Worm (Caenorhabditis elegans) whole organism, L4 larva: ENCODE data around the gene F58H1.6.

ENCODE experiments used
- F49E8.2 ChIP-seq: sonication (generic microtip); optimal IDR thresholded peaks from 2 replicates; lab custom pipeline; 2016; ENCODE audit warnings: missing compliant biosample characterization, mild to moderate bottlenecking, missing genetic modification characterization, borderline replicate concordance
- Y105C5A.15 ChIP-seq: fragments of 200-800 bp; sonication (Bioruptor generic); IDR thresholded peaks from 2 replicates; pipeline ENCODE4 v1.3.6; 2022; ENCODE audit warnings: missing genetic modification characterization, missing compliant biosample characterization
- Y48G9A.11 ChIP-seq: fragments of 200-800 bp; sonication (Bioruptor generic); IDR thresholded peaks from 2 replicates; pipeline ENCODE4 v1.3.6; 2022; ENCODE audit warnings: missing genetic modification reagents, missing genetic modification characterization, missing compliant biosample characterization
- aha-1 ChIP-seq: fragments of 150-350 bp; peaks from one replicate; lab custom pipeline; 2014; ENCODE audit warnings: missing biosample characterization, missing genetic modification characterization
- ceh-20 ChIP-seq: fragments of 200-800 bp; sonication (Bioruptor generic); IDR thresholded peaks from 2 replicates; pipeline ENCODE4 v1.3.6; 2022; ENCODE audit warnings: missing genetic modification reagents, missing genetic modification characterization, missing compliant biosample characterization
- ceh-32 ChIP-seq: sonication (generic microtip); optimal IDR thresholded peaks from 2 replicates; lab custom pipeline; 2016; ENCODE audit warnings: mild to moderate bottlenecking, missing genetic modification characterization, missing compliant biosample characterization; ENCODE audit not compliant: poor library complexity
- ces-1 ChIP-seq: fragments of 150-350 bp; sonication (generic microtip); optimal IDR thresholded peaks from 4 replicates; lab custom pipeline; 2014; ENCODE audit warnings: missing biosample characterization, missing genetic modification reagents, missing genetic modification characterization
- ctbp-1 ChIP-seq: fragments of 200-800 bp; sonication (Bioruptor generic); IDR thresholded peaks from 2 replicates; pipeline ENCODE4 v1.3.6; 2022; ENCODE audit warnings: missing genetic modification reagents, missing genetic modification characterization, missing compliant biosample characterization
- daf-12 ChIP-seq: fragments of 150-350 bp; optimal IDR thresholded peaks from 2 replicates; lab custom pipeline; 2014; ENCODE audit warnings: missing biosample characterization, missing genetic modification reagents, missing genetic modification characterization
- daf-16 ChIP-seq, 3 experiments: sonication (generic microtip); optimal IDR thresholded peaks; 2 replicates each; lab custom pipeline; 2016 to 2017; ENCODE audit warnings: missing genetic modification characterization in 3 of 3, missing genetic modification reagents in 3 of 3, mild to moderate bottlenecking in 2 of 3, missing compliant biosample characterization in 2 of 3, missing biosample characterization in 1 of 3, moderate library complexity in 1 of 3
- daf-19 ChIP-seq: fragments of 200-800 bp; sonication (Bioruptor generic); conservative IDR thresholded peaks from 2 replicates; pipeline ENCODE4 v1.3.6; 2022; ENCODE audit warnings: missing genetic modification characterization, missing compliant biosample characterization
- daf-8 ChIP-seq: fragments of 200-800 bp; sonication (Bioruptor generic); IDR thresholded peaks from 2 replicates; pipeline ENCODE4 v1.3.6; 2022; ENCODE audit warnings: missing genetic modification characterization, missing compliant biosample characterization
- dmd-6 ChIP-seq: fragments of 200-800 bp; sonication (Bioruptor generic); IDR thresholded peaks from 2 replicates; pipeline ENCODE4 v1.3.6; 2022; ENCODE audit warnings: missing genetic modification reagents, missing genetic modification characterization, missing compliant biosample characterization
- dmd-8 ChIP-seq: fragments of 200-800 bp; sonication (Bioruptor generic); IDR thresholded peaks from 2 replicates; pipeline ENCODE4 v1.3.6; 2022; ENCODE audit warnings: missing genetic modification characterization, missing compliant biosample characterization
- dmd-9 ChIP-seq: fragments of 200-800 bp; sonication (Bioruptor generic); IDR thresholded peaks from 2 replicates; pipeline ENCODE4 v1.3.6; 2022; ENCODE audit warnings: missing genetic modification reagents, missing genetic modification characterization, missing compliant biosample characterization
- dpl-1 ChIP-seq: fragments of 150-350 bp; optimal IDR thresholded peaks from 2 replicates; lab custom pipeline; 2014; ENCODE audit warnings: missing biosample characterization, missing genetic modification reagents, missing genetic modification characterization
- duxl-1 ChIP-seq: sonication (generic microtip); optimal IDR thresholded peaks from 2 replicates; lab custom pipeline; 2016; ENCODE audit warnings: mild to moderate bottlenecking, missing genetic modification characterization, moderate library complexity, missing compliant biosample characterization; ENCODE audit not compliant: poor library complexity
- fkh-10 ChIP-seq: fragments of 150-350 bp; optimal IDR thresholded peaks from 2 replicates; lab custom pipeline; 2014; ENCODE audit warnings: missing biosample characterization, missing genetic modification reagents, missing genetic modification characterization
- gei-8 ChIP-seq: fragments of 200-800 bp; sonication (Bioruptor generic); optimal IDR thresholded peaks from 2 replicates; lab custom pipeline; 2018; ENCODE audit warnings: mild to moderate bottlenecking, missing genetic modification characterization, missing compliant biosample characterization
- hif-1 ChIP-seq, 2 experiments: sonication (generic microtip); optimal IDR thresholded peaks; 2 replicates each; lab custom pipeline; 2016 to 2017; ENCODE audit warnings: missing compliant biosample characterization in 2 of 2, missing genetic modification characterization in 2 of 2, missing genetic modification reagents in 2 of 2, missing genotype in 2 of 2, mild to moderate bottlenecking in 1 of 2
- hlh-30 ChIP-seq: sonication (generic microtip); optimal IDR thresholded peaks from 2 replicates; lab custom pipeline; 2017; ENCODE audit warnings: antibody characterized with exemption, mild to moderate bottlenecking, missing genetic modification characterization, missing compliant biosample characterization; ENCODE audit not compliant: insufficient read depth
- hmg-1.1 ChIP-seq: fragments of 200-800 bp; sonication (Bioruptor generic); IDR thresholded peaks from 2 replicates; pipeline ENCODE4 v1.3.6; 2022; ENCODE audit warnings: missing genetic modification reagents, missing genetic modification characterization, missing compliant biosample characterization
- lin-1 ChIP-seq: fragments of 200-800 bp; sonication (Bioruptor generic); IDR thresholded peaks from 2 replicates; pipeline ENCODE4 v1.3.6; 2022; ENCODE audit warnings: missing genetic modification reagents, missing genetic modification characterization, missing compliant biosample characterization
- lin-13 ChIP-seq: fragments of 150-350 bp; optimal IDR thresholded peaks from 2 replicates; lab custom pipeline; 2014; ENCODE audit warnings: missing biosample characterization, missing genetic modification reagents, missing genetic modification characterization
- lin-38 ChIP-seq: fragments of 200-800 bp; sonication (Bioruptor generic); IDR thresholded peaks from 2 replicates; pipeline ENCODE4 v1.3.6; 2022; ENCODE audit warnings: missing genetic modification reagents, missing genetic modification characterization, missing compliant biosample characterization
- lsy-2 ChIP-seq, 2 experiments: fragments of 150-350 bp in 1 of 2; sonication (generic microtip) in 1 of 2; optimal IDR thresholded peaks; 2 replicates each; lab custom pipeline; 2014 to 2017; ENCODE audit warnings: missing biosample characterization in 2 of 2, missing genetic modification characterization in 2 of 2
- madf-9 ChIP-seq: fragments of 200-800 bp; sonication (Bioruptor generic); conservative IDR thresholded peaks from 2 replicates; pipeline ENCODE4 v1.3.6; 2022; ENCODE audit warnings: missing genetic modification reagents, missing genetic modification characterization, missing compliant biosample characterization
- mdl-1 ChIP-seq, 2 experiments: fragments of 150-350 bp in 1 of 2; sonication (generic microtip) in 1 of 2; optimal IDR thresholded peaks; 2 replicates each; lab custom pipeline; 2014 to 2017; ENCODE audit warnings: missing biosample characterization in 2 of 2, missing genetic modification characterization in 2 of 2
- mep-1 ChIP-seq: fragments of 150-350 bp; sonication (generic microtip); optimal IDR thresholded peaks from 3 replicates; lab custom pipeline; 2014; ENCODE audit warnings: missing biosample characterization, missing genetic modification characterization
- mxl-2 ChIP-seq: fragments of 200-800 bp; sonication (Bioruptor generic); conservative IDR thresholded peaks from 2 replicates; pipeline ENCODE4 v1.3.6; 2022; ENCODE audit warnings: missing genetic modification reagents, missing genetic modification characterization, missing compliant biosample characterization
- mxl-3 ChIP-seq: fragments of 200-800 bp; sonication (Bioruptor generic); optimal IDR thresholded peaks from 2 replicates; lab custom pipeline; 2018; ENCODE audit warnings: mild to moderate bottlenecking, missing genetic modification characterization, missing compliant biosample characterization
- nhr-10 ChIP-seq: fragments of 150-350 bp; optimal IDR thresholded peaks from 2 replicates; lab custom pipeline; 2014; ENCODE audit warnings: missing biosample characterization, missing genetic modification characterization
- nhr-28 ChIP-seq: fragments of 150-350 bp; optimal IDR thresholded peaks from 2 replicates; lab custom pipeline; 2014; ENCODE audit warnings: missing biosample characterization, missing genetic modification characterization
- nhr-41 ChIP-seq: fragments of 200-800 bp; sonication (Bioruptor generic); IDR thresholded peaks from 2 replicates; pipeline ENCODE4 v1.3.6; 2022; ENCODE audit warnings: missing genetic modification reagents, missing genetic modification characterization, missing compliant biosample characterization
- nhr-42 ChIP-seq: fragments of 200-800 bp; sonication (Bioruptor generic); IDR thresholded peaks from 2 replicates; pipeline ENCODE4 v1.3.6; 2022; ENCODE audit warnings: missing genetic modification characterization, missing compliant biosample characterization
- nhr-6 ChIP-seq: fragments of 150-350 bp; optimal IDR thresholded peaks from 2 replicates; lab custom pipeline; 2014; ENCODE audit warnings: missing biosample characterization, missing genetic modification characterization
- nhr-76 ChIP-seq: fragments of 150-350 bp; optimal IDR thresholded peaks from 2 replicates; lab custom pipeline; 2014; ENCODE audit warnings: missing biosample characterization, missing genetic modification characterization
- pqm-1 ChIP-seq: sonication (generic microtip); optimal IDR thresholded peaks from 2 replicates; lab custom pipeline; 2017; ENCODE audit warnings: missing biosample characterization, missing genetic modification characterization
- rbr-2 ChIP-seq: sonication (generic microtip); optimal IDR thresholded peaks from 2 replicates; lab custom pipeline; 2016; ENCODE audit warnings: missing genotype, missing genetic modification characterization, missing compliant biosample characterization
- set-16 ChIP-seq: fragments of 200-800 bp; sonication (Bioruptor generic); IDR thresholded peaks from 2 replicates; pipeline ENCODE4 v1.3.6; 2022; ENCODE audit warnings: missing genetic modification reagents, missing genetic modification characterization, missing compliant biosample characterization
- skn-1 ChIP-seq: fragments of 150-350 bp; optimal IDR thresholded peaks from 2 replicates; lab custom pipeline; 2014; ENCODE audit warnings: missing biosample characterization, missing genetic modification characterization
- snpc-4 ChIP-seq: fragments of 150-350 bp; optimal IDR thresholded peaks from 2 replicates; lab custom pipeline; 2014; ENCODE audit warnings: missing biosample characterization, missing genetic modification characterization
- vab-7 ChIP-seq: fragments of 200-800 bp; sonication (Bioruptor generic); IDR thresholded peaks from 2 replicates; pipeline ENCODE4 v1.3.6; 2022; ENCODE audit warnings: missing genetic modification reagents, missing genetic modification characterization, missing compliant biosample characterization
- zag-1 ChIP-seq: fragments of 150-350 bp; optimal IDR thresholded peaks from 2 replicates; lab custom pipeline; 2014; ENCODE audit warnings: missing biosample characterization, missing genetic modification characterization
- zfp-3 ChIP-seq: fragments of 200-800 bp; sonication (Bioruptor generic); conservative IDR thresholded peaks from 2 replicates; pipeline ENCODE4 v1.3.6; 2022; ENCODE audit warnings: missing genetic modification reagents, missing genetic modification characterization, missing compliant biosample characterization

F58H1.6 gene

DNA sequence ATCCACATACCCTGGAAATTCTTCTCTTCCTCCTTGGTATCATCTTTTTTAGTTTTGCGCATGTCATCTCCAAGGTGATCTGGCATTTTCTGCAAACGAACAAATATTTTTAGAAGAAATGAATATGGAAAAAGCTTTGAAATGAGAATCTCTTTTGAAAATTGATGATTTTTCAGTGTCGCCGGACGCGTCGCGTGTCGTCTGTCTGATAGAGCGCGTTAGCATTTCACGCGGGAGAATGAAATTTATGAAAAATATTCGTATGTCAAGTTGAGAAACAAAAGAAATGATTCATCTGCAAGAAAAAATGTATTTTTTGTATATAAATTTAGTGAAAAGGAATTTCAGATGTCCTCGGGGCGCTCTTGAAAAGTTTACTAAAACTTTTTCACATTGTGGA lies 39.9 kb downstream of the F58H1.6 start, which contains the start of gene rpt-1 (continued):
- no peak for TF ChIP-seq zag-1 (tag; lab: Kevin White, UChicago)
- TF ChIP-seq nhr-41 (GFP tag; lab: Robert Waterston, UW), result no peak
- TF ChIP-seq F49E8.2 (tag; lab: Kevin White, UChicago), result no peak
- no peak for TF ChIP-seq mdl-1 (tag; optimal IDR thresholded peaks at IDR 0.05; lab: Kevin White, UChicago)
- no peak for TF ChIP-seq skn-1 (tag; lab: Kevin White, UChicago)
- peak; percentile 39 for TF ChIP-seq rbr-2 (tag; lab: Kevin White, UChicago)
- TF ChIP-seq lin-1 (GFP tag; lab: Robert Waterston, UW), result no peak
- no peak for TF ChIP-seq mxl-3 (GFP tag; lab: Kevin White, UChicago)
- TF ChIP-seq fkh-10 (GFP tag; lab: Kevin White, UChicago), result no peak
- no peak for TF ChIP-seq nhr-42 (GFP tag; lab: Robert Waterston, UW)
- TF ChIP-seq lin-13 (GFP tag; lab: Kevin White, UChicago), result peak; percentile 57
- no peak for TF ChIP-seq ctbp-1 (GFP tag; lab: Robert Waterston, UW)
- TF ChIP-seq vab-7 (GFP tag; lab: Robert Waterston, UW), result no peak
- no peak for TF ChIP-seq set-16 (GFP tag; lab: Robert Waterston, UW)
- TF ChIP-seq Y48G9A.11 (GFP tag; lab: Robert Waterston, UW), result no peak
- no peak for TF ChIP-seq duxl-1 (tag; lab: Kevin White, UChicago)
- TF ChIP-seq ceh-32 (tag; lab: Kevin White, UChicago), result no peak
- TF ChIP-seq daf-16 (GFP tag; optimal IDR thresholded peaks at IDR 0.05; lab: Kevin White, UChicago), result no peak
- peak; percentile 11 for TF ChIP-seq daf-16 (tag; optimal IDR thresholded peaks at IDR 0.05; lab: Kevin White, UChicago)
- TF ChIP-seq dmd-6 (GFP tag; lab: Robert Waterston, UW), result no peak
- TF ChIP-seq nhr-76 (tag; lab: Kevin White, UChicago), result no peak
- peak; percentile 90 for TF ChIP-seq dpl-1 (GFP tag; lab: Kevin White, UChicago)
- no peak for TF ChIP-seq gei-8 (GFP tag; lab: Kevin White, UChicago)
- TF ChIP-seq mep-1 (tag; lab: Kevin White, UChicago), result peak; percentile 40
- no peak for TF ChIP-seq daf-19

ce11 chrV:11985384-11985783 lies 43.0 kb downstream of the F58H1.6 start, which contains the start of gene mans-2:
TSS of gene mans-2 (minus strand) at chrV:11985484.
- TF ChIP-seq dmd-9 (GFP tag; lab: Robert Waterston, UW) (no peak), daf-16 (GFP tag; optimal IDR thresholded peaks at IDR 0.05; lab: Kevin White, UChicago) (no peak), daf-16 (tag; optimal IDR thresholded peaks at IDR 0.05; lab: Kevin White, UChicago) (no peak), hmg-1.1 (no peak)

DNA sequence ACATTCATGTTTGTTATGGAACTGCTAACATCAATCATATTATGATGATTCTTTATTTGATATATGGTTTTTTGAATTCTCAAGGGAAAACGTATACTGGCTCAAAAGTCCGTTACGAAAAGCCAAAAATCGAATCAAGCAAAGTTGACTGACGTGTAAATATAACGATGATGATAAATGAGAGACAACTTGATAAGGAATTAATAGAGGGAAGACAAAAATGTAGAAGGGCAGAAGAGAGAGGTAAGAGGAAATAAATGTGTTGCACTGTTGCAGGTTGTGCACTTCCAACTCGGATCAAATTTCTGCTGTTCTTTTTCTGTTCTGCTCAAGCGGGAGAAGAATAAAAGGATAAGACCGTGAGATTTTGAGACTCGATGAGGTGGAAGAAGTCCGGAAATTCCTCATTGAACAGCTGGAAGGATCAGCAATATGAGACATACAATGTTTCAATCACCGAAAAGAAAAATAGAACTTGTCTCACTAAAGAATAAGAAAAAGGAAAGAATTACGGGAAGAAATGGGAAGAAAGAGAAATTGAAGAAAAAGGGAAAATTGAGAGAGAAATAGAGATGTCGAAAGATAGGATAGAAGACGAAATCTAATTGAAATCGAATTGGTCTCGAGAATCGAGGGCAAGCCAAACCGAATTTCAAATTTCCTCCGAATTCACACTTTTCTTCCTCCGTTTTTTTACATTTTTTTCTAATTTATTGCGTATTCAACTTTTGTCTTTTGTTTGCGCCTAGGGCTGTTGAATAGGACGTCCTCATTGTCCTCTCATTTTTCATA lies 43.8 kb downstream of the F58H1.6 start:
- TF ChIP-seq ceh-32 (tag; lab: Kevin White, UChicago), result no peak
- TF ChIP-seq dmd-8 (GFP tag; lab: Robert Waterston, UW), result no peak
- TF ChIP-seq Y48G9A.11 (GFP tag; lab: Robert Waterston, UW), result no peak
- no peak for TF ChIP-seq zfp-3 (GFP tag; lab: Robert Waterston, UW)
- no peak for TF ChIP-seq madf-9
- TF ChIP-seq daf-8 (GFP tag; lab: Robert Waterston, UW), result no peak
- no peak for TF ChIP-seq nhr-10 (tag; lab: Kevin White, UChicago)
- TF ChIP-seq nhr-28 (tag; lab: Kevin White, UChicago), result peak; percentile 25
- peak; percentile 62 for TF ChIP-seq ces-1 (GFP tag; lab: Kevin White, UChicago)
- TF ChIP-seq nhr-6 (tag; lab: Kevin White, UChicago), result peak; percentile 65
- peak in 1 of 2 experiments; percentile 26 for TF ChIP-seq lsy-2 (tag; optimal IDR thresholded peaks at IDR 0.05; lab: Kevin White, UChicago)
- TF ChIP-seq gei-8 (GFP tag; lab: Kevin White, UChicago), result no peak
- TF ChIP-seq mxl-2 (GFP tag; lab: Robert Waterston, UW), result no peak
- no peak for TF ChIP-seq hmg-1.1
- peak; percentile 69 for TF ChIP-seq ceh-20 (GFP tag; lab: Robert Waterston, UW)
- no peak for TF ChIP-seq hlh-30
- TF ChIP-seq Y105C5A.15, result no peak
- no peak for TF ChIP-seq lin-38 (GFP tag; lab: Robert Waterston, UW)
- no peak for TF ChIP-seq mep-1 (tag; lab: Kevin White, UChicago)
- TF ChIP-seq pqm-1 (tag; lab: Kevin White, UChicago), result peak; percentile 61
- TF ChIP-seq snpc-4 (tag; lab: Kevin White, UChicago), result no peak
- TF ChIP-seq hif-1 (tag; optimal IDR thresholded peaks at IDR 0.05; lab: Kevin White, UChicago), result no peak
- no peak for TF ChIP-seq daf-12 (tag; lab: Kevin White, UChicago)
- TF ChIP-seq nhr-42 (GFP tag; lab: Robert Waterston, UW), result no peak
- peak; percentile 3 for TF ChIP-seq aha-1 (tag; lab: Kevin White, UChicago)
